Worm (Caenorhabditis elegans) whole organism, early embryonic: ENCODE measurements around the gene mrpl-22.

Experiments
- B0310.2 ChIP-seq: sonication (generic microtip); optimal IDR thresholded peaks from 2 replicates; lab custom pipeline; 2016; ENCODE audit warnings: mild to moderate bottlenecking, missing genetic modification characterization, missing compliant biosample characterization
- F13C5.2 ChIP-seq: sonication (generic microtip); optimal IDR thresholded peaks from 2 replicates; lab custom pipeline; 2017; ENCODE audit warnings: mild to moderate bottlenecking, missing genetic modification characterization, inconsistent platforms, missing compliant biosample characterization
- aly-1 ChIP-seq: sonication (generic microtip); optimal IDR thresholded peaks from 2 replicates; lab custom pipeline; 2016; ENCODE audit warnings: missing genetic modification characterization, missing compliant biosample characterization
- ama-1 ChIP-seq: fragments of 150-350 bp; optimal IDR thresholded peaks from 2 replicates; lab custom pipeline; 2014
- ceh-13 ChIP-seq: fragments of 200-800 bp; sonication (Bioruptor generic); optimal IDR thresholded peaks from 2 replicates; lab custom pipeline; 2018; ENCODE audit warnings: mild to moderate bottlenecking, missing genetic modification characterization, missing compliant biosample characterization
- ceh-36 ChIP-seq: sonication (generic microtip); optimal IDR thresholded peaks from 2 replicates; lab custom pipeline; 2016; ENCODE audit warnings: missing genetic modification characterization, inconsistent platforms, missing compliant biosample characterization
- ets-7 ChIP-seq: sonication (generic microtip); optimal IDR thresholded peaks from 2 replicates; lab custom pipeline; 2016; ENCODE audit warnings: missing genotype, missing genetic modification characterization, missing compliant biosample characterization
- flt-1 ChIP-seq: fragments of 200-800 bp; sonication (Bioruptor generic); IDR thresholded peaks from 2 replicates; pipeline ENCODE4 v1.3.6; 2022; ENCODE audit warnings: missing genetic modification characterization, missing compliant biosample characterization
- hmbx-1 ChIP-seq: sonication (generic microtip); optimal IDR thresholded peaks from 2 replicates; lab custom pipeline; 2016; ENCODE audit warnings: mild to moderate bottlenecking, missing genetic modification characterization, missing compliant biosample characterization
- hmg-4 ChIP-seq: fragments of 200-800 bp; sonication (Bioruptor generic); optimal IDR thresholded peaks from 2 replicates; lab custom pipeline; 2018; ENCODE audit warnings: mild to moderate bottlenecking, missing genetic modification characterization, missing compliant biosample characterization
- hnd-1 ChIP-seq: sonication (generic microtip); optimal IDR thresholded peaks from 2 replicates; lab custom pipeline; 2016; ENCODE audit warnings: missing genetic modification characterization, missing compliant biosample characterization
- pes-1 ChIP-seq: fragments of 200-800 bp; sonication (Bioruptor generic); IDR thresholded peaks from 2 replicates; pipeline ENCODE4 v1.3.6; 2022; ENCODE audit warnings: missing genetic modification reagents, missing genetic modification characterization, missing compliant biosample characterization
- scrt-1 ChIP-seq: fragments of 200-800 bp; sonication (Bioruptor generic); IDR thresholded peaks from 2 replicates; pipeline ENCODE4 v1.3.6; 2022; ENCODE audit warnings: missing genetic modification characterization, missing compliant biosample characterization
- sea-1 ChIP-seq: fragments of 200-800 bp; sonication (Bioruptor generic); conservative IDR thresholded peaks from 2 replicates; pipeline ENCODE4 v1.3.6; 2022; ENCODE audit warnings: missing genetic modification characterization, missing compliant biosample characterization
- tbx-11 ChIP-seq: fragments of 200-800 bp; sonication (Bioruptor generic); IDR thresholded peaks from 2 replicates; pipeline ENCODE4 v1.3.6; 2022; ENCODE audit warnings: missing genetic modification characterization, missing compliant biosample characterization
- tbx-37 ChIP-seq: fragments of 200-800 bp; sonication (Bioruptor generic); conservative IDR thresholded peaks from 2 replicates; pipeline ENCODE4 v1.3.6; 2022; ENCODE audit warnings: missing genetic modification reagents, missing genetic modification characterization, missing compliant biosample characterization
- tra-4 ChIP-seq: sonication (generic microtip); optimal IDR thresholded peaks from 2 replicates; lab custom pipeline; 2017; ENCODE audit warnings: missing genetic modification characterization, missing compliant biosample characterization

The mrpl-22 gene

ce11 chrIII:10604325-10604724, 10.9 kb upstream of the mrpl-22 start:
- no peak for TF ChIP-seq ama-1 (lab: Kevin White, UChicago)
- no peak for TF ChIP-seq flt-1 (GFP tag; lab: Robert Waterston, UW)
- TF ChIP-seq pes-1 (GFP tag; lab: Robert Waterston, UW): no peak
- no peak for TF ChIP-seq hmg-4 (GFP tag; lab: Kevin White, UChicago)
- no peak for TF ChIP-seq tra-4 (tag; lab: Kevin White, UChicago)
- no peak for TF ChIP-seq tbx-37 (GFP tag; lab: Robert Waterston, UW)
- TF ChIP-seq sea-1 (GFP tag; lab: Robert Waterston, UW): no peak
- no peak for TF ChIP-seq scrt-1 (GFP tag; lab: Robert Waterston, UW)
- TF ChIP-seq B0310.2: no peak

- no peak for TF ChIP-seq ama-1 (lab: Kevin White, UChicago)
- TF ChIP-seq tbx-11: no peak
- no peak for TF ChIP-seq hmbx-1 (tag; lab: Kevin White, UChicago)
- no peak for TF ChIP-seq B0310.2
- TF ChIP-seq hmg-4 (GFP tag; lab: Kevin White, UChicago): no peak
- no peak for TF ChIP-seq scrt-1 (GFP tag; lab: Robert Waterston, UW)
- TF ChIP-seq flt-1 (GFP tag; lab: Robert Waterston, UW): no peak
- no peak for TF ChIP-seq sea-1 (GFP tag; lab: Robert Waterston, UW)
- no peak for TF ChIP-seq tbx-37 (GFP tag; lab: Robert Waterston, UW)
Observed at ce11 chrIII:10605049-10605448, 10.2 kb upstream of the mrpl-22 start, which contains the start of gene rabx-5. TSS of gene rabx-5 (plus strand) at chrIII:10605349.

ce11 chrIII:10608161-10608560, 7.1 kb upstream of the mrpl-22 start:
- TF ChIP-seq ceh-36 (tag; lab: Kevin White, UChicago) (no peak), pes-1 (GFP tag; lab: Robert Waterston, UW) (no peak), hmbx-1 (tag; lab: Kevin White, UChicago) (no peak), hmg-4 (GFP tag; lab: Kevin White, UChicago) (no peak), ets-7 (tag; lab: Kevin White, UChicago) (no peak), sea-1 (GFP tag; lab: Robert Waterston, UW) (no peak), B0310.2 (no peak), ama-1 (lab: Kevin White, UChicago) (no peak), tbx-37 (GFP tag; lab: Robert Waterston, UW) (no peak), flt-1 (GFP tag; lab: Robert Waterston, UW) (no peak), F13C5.2 (tag; lab: Kevin White, UChicago) (no peak), aly-1 (tag; lab: Kevin White, UChicago) (no peak), tbx-11 (no peak), tra-4 (tag; lab: Kevin White, UChicago) (no peak), scrt-1 (GFP tag; lab: Robert Waterston, UW) (no peak), ceh-13 (no peak)

- TF ChIP-seq F13C5.2 (tag; lab: Kevin White, UChicago): no peak
- no peak for TF ChIP-seq sea-1 (GFP tag; lab: Robert Waterston, UW)
- no peak for TF ChIP-seq pes-1 (GFP tag; lab: Robert Waterston, UW)
- no peak for TF ChIP-seq tra-4 (tag; lab: Kevin White, UChicago)
- TF ChIP-seq scrt-1 (GFP tag; lab: Robert Waterston, UW): no peak
- no peak for TF ChIP-seq B0310.2
Observed at ce11 chrIII:10612333-10612732, 2.9 kb upstream of the mrpl-22 start, which contains the start of gene Y39A1A.24. TSS of gene Y39A1A.24 (plus strand) at chrIII:10612633.

ce11 chrIII:10621208-10621607, 5.9 kb downstream of the mrpl-22 start, which contains the start of the genes lron-10 and hpr-9:
TSS of gene lron-10 (minus strand) at chrIII:10621369.
TSS of gene hpr-9 (plus strand) at chrIII:10621551.
- TF ChIP-seq ceh-13 (no peak), tbx-37 (GFP tag; lab: Robert Waterston, UW) (peak; percentile 51; the same call in 1 of the 2 replicates), flt-1 (GFP tag; lab: Robert Waterston, UW) (no peak), ama-1 (lab: Kevin White, UChicago) (no peak), pes-1 (GFP tag; lab: Robert Waterston, UW) (0 out of 2 replicates have a peak, but pooled peaks have one; percentile 56), hmg-4 (GFP tag; lab: Kevin White, UChicago) (no peak)

ce11 chrIII:10624564-10624963, 9.3 kb downstream of the mrpl-22 start:
- TF ChIP-seq hmbx-1 (tag; lab: Kevin White, UChicago) (peak; percentile 63), F13C5.2 (tag; lab: Kevin White, UChicago) (peak; percentile 69), scrt-1 (GFP tag; lab: Robert Waterston, UW) (peak; percentile 93), tbx-11 (peak; percentile 86), pes-1 (GFP tag; lab: Robert Waterston, UW) (peak; percentile 92), hnd-1 (tag; lab: Kevin White, UChicago) (peak; percentile 68), tra-4 (tag; lab: Kevin White, UChicago) (peak; percentile 67), hmg-4 (GFP tag; lab: Kevin White, UChicago) (peak; percentile 90), sea-1 (GFP tag; lab: Robert Waterston, UW) (peak; percentile 89), B0310.2 (peak; percentile 47), ceh-13 (peak; percentile 65), aly-1 (tag; lab: Kevin White, UChicago) (peak; percentile 90), flt-1 (GFP tag; lab: Robert Waterston, UW) (peak; percentile 92), ceh-36 (tag; lab: Kevin White, UChicago) (peak; percentile 87), ets-7 (tag; lab: Kevin White, UChicago) (no peak), tbx-37 (GFP tag; lab: Robert Waterston, UW) (peak; percentile 78), ama-1 (lab: Kevin White, UChicago) (no peak)

- no peak for TF ChIP-seq tbx-11
- TF ChIP-seq ama-1 (lab: Kevin White, UChicago): no peak
- TF ChIP-seq scrt-1 (GFP tag; lab: Robert Waterston, UW): no peak
- TF ChIP-seq pes-1 (GFP tag; lab: Robert Waterston, UW): no peak
- TF ChIP-seq flt-1 (GFP tag; lab: Robert Waterston, UW): no peak
- TF ChIP-seq B0310.2: no peak
Observed at ce11 chrIII:10628360-10628759, 13.1 kb downstream of the mrpl-22 start.
